Fruit fly (Drosophila melanogaster) whole organism, pupa: ENCODE data around the gene GV1.

ENCODE experiments used
- CG12605 ChIP-seq: fragments of 200-800 bp; sonication (Bioruptor generic); IDR thresholded peaks from 2 replicates; pipeline ENCODE4 v1.3.6; 2022; ENCODE audit warnings: missing biosample characterization, missing genetic modification characterization
- CG13204 ChIP-seq: fragments of 200-800 bp; sonication (Bioruptor generic); optimal IDR thresholded peaks from 2 replicates; lab custom pipeline; 2018; ENCODE audit warnings: missing biosample characterization, mild to moderate bottlenecking, missing genetic modification characterization, moderate library complexity
- EcR ChIP-seq: fragments of 200-800 bp; sonication (Bioruptor generic); optimal IDR thresholded peaks from 3 replicates; lab custom pipeline; 2019; ENCODE audit warnings: missing biosample characterization, missing genetic modification characterization, mild to moderate bottlenecking, moderate library complexity, missing genetic modification reagents

DNA sequence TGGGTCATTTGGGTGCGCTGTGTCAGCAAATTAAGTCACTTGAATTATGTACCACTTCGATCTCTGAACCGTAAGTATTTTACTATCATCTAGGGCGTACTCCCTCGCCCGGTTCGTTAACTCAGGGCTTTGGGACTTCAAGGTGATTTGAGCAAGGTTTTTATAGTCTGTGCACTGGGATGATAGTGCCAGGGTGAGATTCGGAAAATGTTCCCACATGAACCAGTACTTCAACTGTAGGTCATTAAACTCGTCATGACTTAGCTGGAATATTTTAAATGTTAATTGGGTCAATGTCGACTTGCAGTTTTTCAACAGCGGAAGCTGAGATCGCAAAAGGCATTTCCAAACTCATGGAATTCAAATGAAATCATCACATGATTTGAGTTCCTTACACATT lies 45.1 kb downstream of the GV1 start, which contains the start of gene CNMa:
- TF ChIP-seq EcR = no peak
- TF ChIP-seq CG13204 = no peak
- TF ChIP-seq CG12605 (GFP tag; lab: Robert Waterston, UW) = no peak
